Worm (Caenorhabditis elegans) whole organism, L3 larva: ENCODE results near the gene mdmh-35.

ENCODE experiments used
- R02D3.7 ChIP-seq: fragments of 150-350 bp; optimal IDR thresholded peaks from 2 replicates; lab custom pipeline; 2014; ENCODE audit warnings: missing biosample characterization, missing genetic modification characterization
- ama-1 ChIP-seq: fragments of 150-350 bp; optimal IDR thresholded peaks from 2 replicates; lab custom pipeline; 2018
- daf-12 ChIP-seq: fragments of 150-350 bp; optimal IDR thresholded peaks from 2 replicates; lab custom pipeline; 2014; ENCODE audit warnings: missing biosample characterization, missing genetic modification reagents, missing genetic modification characterization
- fkh-10 ChIP-seq: sonication (generic microtip); optimal IDR thresholded peaks from 2 replicates; lab custom pipeline; 2017; ENCODE audit warnings: missing biosample characterization, missing genetic modification reagents, missing genetic modification characterization
- fos-1 ChIP-seq: fragments of 150-350 bp; optimal IDR thresholded peaks from 2 replicates; lab custom pipeline; 2014; ENCODE audit warnings: missing biosample characterization, missing genetic modification characterization
- jun-1 ChIP-seq: fragments of 150-350 bp; optimal IDR thresholded peaks from 2 replicates; lab custom pipeline; 2014; ENCODE audit warnings: missing biosample characterization, missing genetic modification reagents, missing genetic modification characterization
- lin-39 ChIP-seq: fragments of 150-350 bp; optimal IDR thresholded peaks from 2 replicates; lab custom pipeline; 2018; ENCODE audit warnings: missing biosample characterization, missing genetic modification reagents, missing genetic modification characterization
- nhr-25 ChIP-seq: sonication (generic microtip); optimal IDR thresholded peaks from 2 replicates; lab custom pipeline; 2017; ENCODE audit warnings: missing biosample characterization, missing genetic modification characterization
- nhr-77 ChIP-seq: fragments of 150-350 bp; optimal IDR thresholded peaks from 2 replicates; lab custom pipeline; 2014; ENCODE audit warnings: missing biosample characterization, missing genetic modification characterization
- snpc-4 ChIP-seq: fragments of 150-350 bp; optimal IDR thresholded peaks from 2 replicates; lab custom pipeline; 2014; ENCODE audit warnings: missing biosample characterization, missing genetic modification characterization
- tbx-2 ChIP-seq: sonication (generic microtip); optimal IDR thresholded peaks from 2 replicates; lab custom pipeline; 2016; ENCODE audit warnings: mild to moderate bottlenecking, missing genetic modification characterization, missing compliant biosample characterization
- zag-1 ChIP-seq: fragments of 150-350 bp; optimal IDR thresholded peaks from 2 replicates; lab custom pipeline; 2014; ENCODE audit warnings: missing biosample characterization, missing genetic modification characterization

DNA sequence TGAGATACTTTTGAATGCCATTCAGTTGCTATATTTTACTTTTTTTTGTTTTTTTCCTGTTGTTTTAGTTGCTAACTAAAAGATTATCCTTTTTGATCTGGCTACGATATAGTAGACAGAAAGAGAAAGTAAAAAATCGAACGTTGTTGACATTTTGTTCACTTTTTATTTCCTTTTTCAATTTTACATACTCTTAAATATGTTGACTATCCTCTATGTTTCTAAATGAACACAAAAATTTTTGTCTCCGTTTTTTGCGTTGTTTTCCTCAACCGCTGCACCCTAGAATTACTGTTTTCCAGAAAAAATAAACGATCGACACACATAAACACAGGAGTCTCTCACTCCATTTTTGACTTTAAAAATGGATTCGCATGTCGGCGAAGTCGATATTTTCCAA, 13.5 kb downstream of the mdmh-35 start, which contains the start of gene klp-3:
- no peak for TF ChIP-seq zag-1 (tag; lab: Kevin White, UChicago)
- no peak for TF ChIP-seq snpc-4 (tag; lab: Kevin White, UChicago)
- no peak for TF ChIP-seq daf-12 (tag; lab: Kevin White, UChicago)
- no peak for TF ChIP-seq fos-1 (tag; lab: Kevin White, UChicago)
- no peak for TF ChIP-seq fkh-10 (GFP tag; lab: Kevin White, UChicago)
- TF ChIP-seq ama-1 (lab: Kevin White, UChicago): no peak
- no peak for TF ChIP-seq nhr-77 (tag; lab: Kevin White, UChicago)
- TF ChIP-seq lin-39 (tag; lab: Kevin White, UChicago): no peak
- no peak for TF ChIP-seq jun-1 (tag; lab: Kevin White, UChicago)
- TF ChIP-seq tbx-2: no peak
- no peak for TF ChIP-seq nhr-25 (tag; lab: Kevin White, UChicago)
- no peak for TF ChIP-seq R02D3.7 (tag; lab: Kevin White, UChicago)
